Fruit fly (Drosophila melanogaster) whole organism, embryonic: ENCODE results near the gene smo.

ENCODE experiments used
- Atf-2 ChIP-seq: fragments of 200-800 bp; sonication (Bioruptor generic); optimal IDR thresholded peaks from 2 replicates; lab custom pipeline; 2016; ENCODE audit warnings: missing biosample characterization, missing genetic modification characterization
- Atf6 ChIP-seq: fragments of 200-800 bp; sonication (Bioruptor generic); IDR thresholded peaks from 2 replicates; pipeline ENCODE4 v1.3.6; 2022; ENCODE audit warnings: missing biosample characterization, missing genetic modification characterization
- B-H1 ChIP-seq: fragments of 200-800 bp; sonication (Bioruptor generic); IDR thresholded peaks from 3 replicates; pipeline ENCODE4 v1.3.6; 2022; ENCODE audit warnings: missing biosample characterization, missing genetic modification characterization
- CG11398 ChIP-seq: fragments of 200-800 bp; sonication (Bioruptor generic); optimal IDR thresholded peaks from 2 replicates; lab custom pipeline; 2016; ENCODE audit warnings: missing biosample characterization, missing genetic modification characterization
- CG12236 ChIP-seq: fragments of 200-800 bp; sonication (Bioruptor generic); optimal IDR thresholded peaks from 2 replicates; lab custom pipeline; 2016; ENCODE audit warnings: missing biosample characterization, missing genetic modification characterization
- CG1233 ChIP-seq: fragments of 200-800 bp; sonication (Bioruptor generic); optimal IDR thresholded peaks from 4 replicates; lab custom pipeline; 2018; ENCODE audit warnings: missing biosample characterization, mild to moderate bottlenecking, missing genetic modification characterization
- CG12659 ChIP-seq: fragments of 200-800 bp; sonication (Bioruptor generic); optimal IDR thresholded peaks from 3 replicates; lab custom pipeline; 2017; ENCODE audit warnings: mild to moderate bottlenecking, missing biosample characterization, missing genetic modification reagents, missing genetic modification characterization
- CG12942 ChIP-seq: fragments of 200-800 bp; sonication (Bioruptor generic); optimal IDR thresholded peaks from 3 replicates; lab custom pipeline; 2016; ENCODE audit warnings: missing biosample characterization, missing genetic modification characterization
- CG13424 ChIP-seq: fragments of 200-800 bp; sonication (Bioruptor generic); optimal IDR thresholded peaks from 2 replicates; lab custom pipeline; 2019; ENCODE audit warnings: missing biosample characterization, mild to moderate bottlenecking, missing genetic modification characterization, moderate library complexity
- CG14710 ChIP-seq: fragments of 200-800 bp; sonication (Bioruptor generic); optimal IDR thresholded peaks from 3 replicates; lab custom pipeline; 2019; ENCODE audit warnings: missing biosample characterization, mild to moderate bottlenecking, missing genetic modification characterization, moderate library complexity
- CG15073 ChIP-seq: fragments of 200-800 bp; sonication (Bioruptor generic); optimal IDR thresholded peaks from 2 replicates; lab custom pipeline; 2016; ENCODE audit warnings: missing biosample characterization, missing genetic modification characterization
- CG1602 ChIP-seq: fragments of 200-800 bp; sonication (Bioruptor generic); optimal IDR thresholded peaks from 3 replicates; lab custom pipeline; 2016; ENCODE audit warnings: missing biosample characterization, missing genetic modification characterization
- CG32767 ChIP-seq: fragments of 200-800 bp; sonication (Bioruptor generic); IDR thresholded peaks from 2 replicates; pipeline ENCODE4 v1.3.6; 2022; ENCODE audit warnings: missing biosample characterization, missing genetic modification characterization
- CG3281 ChIP-seq: fragments of 200-800 bp; sonication (Bioruptor generic); optimal IDR thresholded peaks from 3 replicates; lab custom pipeline; 2017; ENCODE audit warnings: missing biosample characterization, mild to moderate bottlenecking, missing genetic modification characterization
- CG34422 ChIP-seq: fragments of 200-800 bp; sonication (Bioruptor generic); IDR thresholded peaks from 3 replicates; pipeline ENCODE4 v1.3.6; 2022; ENCODE audit warnings: missing biosample characterization, missing genetic modification characterization
- CG3726 ChIP-seq: fragments of 200-800 bp; sonication (Bioruptor generic); IDR thresholded peaks from 3 replicates; pipeline ENCODE4, ENCODE4 v1.3.6; 2022; ENCODE audit warnings: missing biosample characterization, missing genetic modification characterization
- CG6272 ChIP-seq: fragments of 200-800 bp; sonication (Bioruptor generic); IDR thresholded peaks from 2 replicates; pipeline ENCODE4 v1.3.6; 2022; ENCODE audit warnings: missing biosample characterization, missing genetic modification characterization
- CG7556 ChIP-seq: fragments of 200-800 bp; sonication (Bioruptor generic); optimal IDR thresholded peaks from 2 replicates; lab custom pipeline; 2017; ENCODE audit warnings: missing biosample characterization, mild to moderate bottlenecking, missing genetic modification characterization
- CG8388 ChIP-seq: fragments of 200-800 bp; sonication (Bioruptor generic); optimal IDR thresholded peaks from 2 replicates; lab custom pipeline; 2019; ENCODE audit warnings: missing biosample characterization, mild to moderate bottlenecking, missing genetic modification characterization, moderate library complexity
- CG8924 ChIP-seq: fragments of 200-800 bp; optimal IDR thresholded peaks from 3 replicates; lab custom pipeline; 2019; ENCODE audit warnings: missing biosample characterization, mild to moderate bottlenecking, missing genetic modification characterization, moderate library complexity
- CG9437 ChIP-seq: fragments of 200-800 bp; sonication (Bioruptor generic); optimal IDR thresholded peaks from 2 replicates; lab custom pipeline; 2018; ENCODE audit warnings: missing biosample characterization, mild to moderate bottlenecking, missing genetic modification characterization
- CHES-1-like ChIP-seq: fragments of 200-800 bp; sonication (Bioruptor generic); optimal IDR thresholded peaks from 2 replicates; lab custom pipeline; 2016; ENCODE audit warnings: missing biosample characterization, missing genetic modification characterization
- Deaf1 ChIP-seq: fragments of 200-800 bp; optimal IDR thresholded peaks from 3 replicates; lab custom pipeline; 2019; ENCODE audit warnings: missing biosample characterization, mild to moderate bottlenecking, missing genetic modification characterization, moderate library complexity
- Dek ChIP-seq: fragments of 200-800 bp; sonication (Bioruptor generic); optimal IDR thresholded peaks from 3 replicates; lab custom pipeline; 2019; ENCODE audit warnings: missing biosample characterization, mild to moderate bottlenecking, missing genetic modification characterization, moderate library complexity
- Dref ChIP-seq: fragments of 200-800 bp; sonication (Bioruptor generic); IDR thresholded peaks from 2 replicates; pipeline ENCODE4 v1.3.6; 2022; ENCODE audit warnings: missing biosample characterization, missing genetic modification characterization
- Ets65A ChIP-seq: fragments of 200-800 bp; sonication (Bioruptor generic); peaks from one replicate; lab custom pipeline; 2016; ENCODE audit warnings: missing biosample characterization, missing genetic modification characterization
- HLH3B ChIP-seq: fragments of 200-800 bp; sonication (Bioruptor generic); IDR thresholded peaks from 2 replicates; pipeline ENCODE4 v1.3.6; 2022; ENCODE audit warnings: missing biosample characterization, missing genetic modification characterization
- Hmx ChIP-seq: fragments of 200-800 bp; sonication (Bioruptor generic); optimal IDR thresholded peaks from 2 replicates; lab custom pipeline; 2016; ENCODE audit warnings: missing biosample characterization, missing genetic modification characterization
- Hr39 ChIP-seq: fragments of >200 bp; optimal IDR thresholded peaks from 2 replicates; lab custom pipeline; 2017
- Myb ChIP-seq: fragments of 200-800 bp; sonication (Bioruptor generic); optimal IDR thresholded peaks from 2 replicates; lab custom pipeline; 2016; ENCODE audit warnings: missing biosample characterization, missing genetic modification characterization
- Nf-YC ChIP-seq: fragments of 200-800 bp; optimal IDR thresholded peaks from 3 replicates; lab custom pipeline; 2019; ENCODE audit warnings: missing biosample characterization, mild to moderate bottlenecking, missing genetic modification characterization, moderate library complexity
- Pdp1 ChIP-seq, 2 experiments: fragments of 200-800 bp; sonication (Bioruptor generic); optimal IDR thresholded peaks; 3 replicates each; lab custom pipeline; 2016; ENCODE audit warnings: missing biosample characterization in 2 of 2, missing genetic modification characterization in 2 of 2, mild to moderate bottlenecking in 1 of 2, moderate library complexity in 1 of 2
- Sin3A ChIP-seq: fragments of >200 bp; optimal IDR thresholded peaks from 2 replicates; lab custom pipeline; 2018
- abd-A ChIP-seq: fragments of 200-800 bp; sonication (Bioruptor generic); optimal IDR thresholded peaks from 3 replicates; lab custom pipeline; 2019; ENCODE audit warnings: missing biosample characterization, mild to moderate bottlenecking, missing genetic modification characterization, moderate library complexity
- al ChIP-seq: fragments of 200-800 bp; sonication (Bioruptor generic); IDR thresholded peaks from 2 replicates; pipeline ENCODE4 v1.3.6; 2022; ENCODE audit warnings: missing biosample characterization, missing genetic modification characterization
- bcd ChIP-seq: fragments of 200-800 bp; sonication (Bioruptor generic); optimal IDR thresholded peaks from 2 replicates; lab custom pipeline; 2017; ENCODE audit warnings: missing biosample characterization, mild to moderate bottlenecking, missing genetic modification characterization
- cato ChIP-seq: fragments of 200-800 bp; sonication (Bioruptor generic); optimal IDR thresholded peaks from 2 replicates; lab custom pipeline; 2016; ENCODE audit warnings: missing biosample characterization, missing genetic modification characterization, borderline replicate concordance
- corto ChIP-seq: fragments of 200-800 bp; sonication (Bioruptor generic); optimal IDR thresholded peaks from 2 replicates; lab custom pipeline; 2016; ENCODE audit warnings: missing biosample characterization, mild to moderate bottlenecking, missing genetic modification characterization, moderate library complexity
- eve ChIP-seq, 2 experiments: fragments of >200 bp; optimal IDR thresholded peaks; 2 replicates each; lab custom pipeline; 2017; ENCODE audit warnings: missing biosample characterization in 2 of 2, missing genetic modification characterization in 2 of 2
- ewg ChIP-seq: fragments of 200-800 bp; sonication (Bioruptor generic); optimal IDR thresholded peaks from 3 replicates; lab custom pipeline; 2017; ENCODE audit warnings: mild to moderate bottlenecking, missing biosample characterization, missing genetic modification reagents, missing genetic modification characterization
- eyg ChIP-seq: fragments of 200-800 bp; sonication (Bioruptor generic); optimal IDR thresholded peaks from 3 replicates; lab custom pipeline; 2016; ENCODE audit warnings: missing biosample characterization, missing genetic modification characterization
- gcm2 ChIP-seq: fragments of 200-800 bp; sonication (Bioruptor generic); optimal IDR thresholded peaks from 2 replicates; lab custom pipeline; 2016; ENCODE audit warnings: missing biosample characterization, missing genetic modification characterization
- grn ChIP-seq: fragments of 200-800 bp; sonication (Bioruptor generic); optimal IDR thresholded peaks from 3 replicates; lab custom pipeline; 2017; ENCODE audit warnings: missing biosample characterization, missing genetic modification characterization
- gro ChIP-seq: fragments of 200-800 bp; sonication (Bioruptor generic); optimal IDR thresholded peaks from 2 replicates; lab custom pipeline; 2016; ENCODE audit warnings: missing biosample characterization, missing genetic modification characterization
- kay ChIP-seq: fragments of 200-800 bp; sonication (Bioruptor generic); optimal IDR thresholded peaks from 2 replicates; lab custom pipeline; 2016; ENCODE audit warnings: missing biosample characterization, missing genetic modification characterization
- lbe ChIP-seq: fragments of 200-800 bp; sonication (Bioruptor generic); optimal IDR thresholded peaks from 2 replicates; lab custom pipeline; 2016; ENCODE audit warnings: missing biosample characterization, mild to moderate bottlenecking, missing genetic modification characterization
- nau ChIP-seq: fragments of 200-800 bp; sonication (Bioruptor generic); optimal IDR thresholded peaks from 3 replicates; lab custom pipeline; 2017; ENCODE audit warnings: missing biosample characterization, mild to moderate bottlenecking, missing genetic modification characterization, missing genetic modification reagents
- phol ChIP-seq: fragments of 200-800 bp; sonication (Bioruptor generic); optimal IDR thresholded peaks from 3 replicates; lab custom pipeline; 2018; ENCODE audit warnings: missing biosample characterization, mild to moderate bottlenecking, missing genetic modification characterization, moderate library complexity
- sima ChIP-seq: fragments of 200-800 bp; sonication (Bioruptor generic); optimal IDR thresholded peaks from 2 replicates; lab custom pipeline; 2016; ENCODE audit warnings: missing biosample characterization, missing genetic modification characterization
- ssp ChIP-seq: fragments of 200-800 bp; sonication (Bioruptor generic); IDR thresholded peaks from 2 replicates; pipeline ENCODE4 v1.3.6; 2022; ENCODE audit warnings: missing biosample characterization, missing genetic modification characterization
- unc-4 ChIP-seq: fragments of 200-800 bp; sonication (Bioruptor generic); IDR thresholded peaks from 2 replicates; pipeline ENCODE4 v1.3.6; 2022; ENCODE audit warnings: missing biosample characterization, missing genetic modification characterization; ENCODE audit not compliant: partially characterized antibody
- wor ChIP-seq: fragments of 200-800 bp; sonication (Bioruptor generic); IDR thresholded peaks from 2 replicates; pipeline ENCODE4 v1.3.6; 2022; ENCODE audit warnings: missing biosample characterization, missing genetic modification characterization

Gene smo

DNA sequence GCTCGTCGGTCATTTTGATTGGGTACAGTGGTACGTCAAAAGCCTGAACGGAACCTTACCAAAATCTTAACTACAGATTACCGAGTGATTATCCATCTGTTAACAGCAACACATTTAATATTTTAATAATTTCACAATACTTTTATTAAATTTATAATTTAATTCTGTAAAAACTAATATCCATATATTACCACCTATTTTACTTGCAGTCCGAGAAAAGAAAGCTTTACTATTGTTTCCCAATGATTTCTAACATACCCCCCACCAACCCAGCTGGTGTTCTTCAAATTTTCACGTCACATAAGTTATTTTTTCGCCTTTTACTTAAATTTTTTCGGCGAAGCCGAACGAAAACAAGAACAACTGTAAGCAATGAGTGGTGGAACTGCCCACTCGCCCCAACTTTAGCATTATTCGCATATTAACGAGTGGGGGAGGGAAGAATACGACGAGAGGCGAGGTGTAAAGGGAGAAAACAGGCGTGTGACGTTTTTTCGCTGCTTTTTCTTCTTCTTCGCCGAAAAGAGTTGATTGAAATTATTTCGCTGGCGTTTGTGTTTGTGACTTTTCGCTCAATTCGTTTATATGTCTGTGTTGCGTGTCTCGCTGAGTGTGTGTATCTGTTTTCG, 29.4 kb upstream of the smo start (continued):
- TF ChIP-seq CG3281 (GFP tag; lab: Kevin White, UChicago) (peak; percentile 86), CG8388 (GFP tag; lab: Kevin White, UChicago) (peak; percentile 29), cato (GFP tag; lab: Kevin White, UChicago) (peak; percentile 7), CG12942 (peak; percentile 20), Pdp1 (GFP tag; optimal IDR thresholded peaks at IDR 0.05; lab: Kevin White, UChicago) (no peak), Hr39 (lab: Kevin White, UChicago) (no peak), CG7556 (peak; percentile 77), Myb (GFP tag; lab: Kevin White, UChicago) (no peak), CG9437 (GFP tag; lab: Kevin White, UChicago) (peak; percentile 43), ssp (GFP tag; lab: Robert Waterston, UW) (no peak), CG8924 (tag; lab: Kevin White, UChicago) (peak; percentile 53), sima (GFP tag; lab: Kevin White, UChicago) (no peak), gcm2 (GFP tag; lab: Kevin White, UChicago) (no peak), Sin3A (lab: Kevin White, UChicago) (no peak), unc-4 (no peak), grn (GFP tag; lab: Kevin White, UChicago) (no peak), Dek (tag; lab: Kevin White, UChicago) (peak; percentile 63), gro (no peak), phol (tag; lab: Kevin White, UChicago) (peak; percentile 49), Atf6 (GFP tag; lab: Robert Waterston, UW) (peak; percentile 43; the same call in 1 of the 2 replicates), CG6272 (no peak), CG12659 (GFP tag; lab: Kevin White, UChicago) (peak; percentile 55), ewg (GFP tag; lab: Kevin White, UChicago) (peak; percentile 10), CG1602 (peak; percentile 7), Deaf1 (tag; lab: Kevin White, UChicago) (peak; percentile 45), wor (GFP tag; lab: Robert Waterston, UW) (no peak), CG34422 (GFP tag; lab: Robert Waterston, UW) (no peak), corto (GFP tag; lab: Kevin White, UChicago) (peak; percentile 7), lbe (GFP tag; lab: Kevin White, UChicago) (no peak), CG11398 (GFP tag; lab: Kevin White, UChicago) (no peak), Hmx (GFP tag; lab: Kevin White, UChicago) (no peak), Dref (GFP tag; lab: Robert Waterston, UW) (no peak), B-H1 (GFP tag; lab: Robert Waterston, UW) (no peak), eve (GFP tag; optimal IDR thresholded peaks at IDR 0.05; lab: Kevin White, UChicago) (no peak), al (peak; percentile 29; the same call in 1 of the 2 replicates), abd-A (tag; lab: Kevin White, UChicago) (peak; percentile 74), CG1233 (peak; percentile 41), kay (no peak), Ets65A (GFP tag; lab: Kevin White, UChicago) (peak; percentile 73), CG15073 (GFP tag; lab: Kevin White, UChicago) (no peak), CG12236 (no peak), Nf-YC (peak; percentile 49), CG32767 (GFP tag; lab: Robert Waterston, UW) (no peak), nau (GFP tag; lab: Kevin White, UChicago) (peak; percentile 31), bcd (GFP tag; lab: Kevin White, UChicago) (peak; percentile 60), HLH3B (GFP tag; lab: Robert Waterston, UW) (no peak), CG14710 (tag; lab: Kevin White, UChicago) (peak; percentile 12), Atf-2 (GFP tag; lab: Kevin White, UChicago) (no peak), CG13424 (tag; lab: Kevin White, UChicago) (peak; percentile 45), CHES-1-like (GFP tag; lab: Kevin White, UChicago) (no peak), CG3726 (GFP tag; lab: Robert Waterston, UW) (no peak), eyg (no peak)
